Fruit fly (Drosophila melanogaster): ENCODE results near the gene Dlic.
A peak's percentile ranks its signal among the peaks of the same experiment; 100 is the strongest.

Gene Dlic

DNA sequence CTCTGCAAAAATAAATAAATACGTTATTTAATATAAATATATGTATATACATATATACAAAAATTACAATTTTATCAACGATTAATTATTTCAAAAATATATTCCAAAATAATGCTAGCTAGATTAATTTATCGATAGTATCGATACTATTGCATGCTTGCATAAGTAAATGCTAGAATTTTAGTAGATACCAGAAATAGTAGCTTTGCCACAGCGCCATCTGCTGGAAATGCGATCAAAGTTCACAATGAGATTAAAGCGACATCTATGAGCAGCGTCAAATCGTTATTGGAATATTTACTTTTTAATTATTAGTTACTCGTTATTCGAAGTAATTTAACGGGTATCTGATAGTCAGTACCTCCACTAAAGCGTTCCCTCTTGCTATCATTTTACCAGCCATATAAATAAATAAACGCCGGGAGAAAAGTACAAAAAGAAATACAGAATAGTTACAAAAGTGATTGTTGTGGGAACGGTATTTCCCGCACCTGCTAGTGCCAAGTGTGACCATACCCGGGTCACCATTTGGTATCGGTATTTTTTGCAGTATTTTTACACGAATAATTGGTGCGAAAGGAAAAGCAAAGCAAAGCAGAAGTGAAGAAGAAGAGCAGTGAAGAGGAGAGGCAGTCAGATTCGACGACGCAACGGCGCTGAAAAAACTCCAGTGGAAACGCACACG lies at the start of gene Dlic, which contains the start of gene rtv:
Dlic (plus strand) TSS at position 596 of the 685 bp plus-strand sequence.
rtv (minus strand) TSS at position 165 of the 685 bp plus-strand sequence.
- TF ChIP-seq CG8478 (optimal IDR thresholded peaks at IDR 0.05) (no peak), CTCF (optimal IDR thresholded peaks at IDR 0.05) (peak; percentile 83 to 89)

DNA sequence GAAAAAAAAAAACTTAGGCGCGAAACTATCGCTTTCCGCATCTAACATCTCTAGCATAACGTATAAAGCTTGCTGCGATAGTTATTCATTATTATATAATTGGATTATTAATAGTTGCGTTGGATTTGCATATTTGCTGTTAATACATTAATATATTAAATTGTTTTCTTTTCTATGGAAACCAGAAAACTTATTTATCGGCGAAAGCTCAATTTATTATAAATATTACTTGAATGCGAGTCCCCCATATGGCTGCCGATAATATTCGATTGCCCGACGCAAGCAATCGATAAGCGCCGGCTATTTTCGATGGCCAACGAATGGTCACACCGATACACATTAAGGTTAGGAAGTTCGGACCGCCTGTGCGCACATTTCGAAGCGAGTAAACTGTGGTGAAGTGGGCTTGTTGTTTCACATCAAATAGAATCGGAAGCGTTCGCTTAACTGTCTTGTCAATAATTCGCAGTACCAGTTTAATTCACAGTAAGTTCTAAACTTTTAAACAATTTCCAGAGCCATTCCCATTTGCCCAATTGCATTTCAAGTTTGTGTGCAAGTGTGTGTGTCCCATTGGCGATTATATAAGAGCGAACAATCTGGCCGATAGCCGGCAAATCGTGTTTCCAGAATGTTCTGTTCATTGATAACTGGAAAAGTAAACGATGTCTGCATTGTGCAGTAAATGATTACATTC lies 45.9 kb upstream of the Dlic start, which contains the start of gene Hsp60A:
Hsp60A (plus strand) TSS at position 335 of the 697 bp plus-strand sequence.
- TF ChIP-seq CG8478 (optimal IDR thresholded peaks at IDR 0.05) = no peak
- TF ChIP-seq CTCF (optimal IDR thresholded peaks at IDR 0.05) = no peak

DNA sequence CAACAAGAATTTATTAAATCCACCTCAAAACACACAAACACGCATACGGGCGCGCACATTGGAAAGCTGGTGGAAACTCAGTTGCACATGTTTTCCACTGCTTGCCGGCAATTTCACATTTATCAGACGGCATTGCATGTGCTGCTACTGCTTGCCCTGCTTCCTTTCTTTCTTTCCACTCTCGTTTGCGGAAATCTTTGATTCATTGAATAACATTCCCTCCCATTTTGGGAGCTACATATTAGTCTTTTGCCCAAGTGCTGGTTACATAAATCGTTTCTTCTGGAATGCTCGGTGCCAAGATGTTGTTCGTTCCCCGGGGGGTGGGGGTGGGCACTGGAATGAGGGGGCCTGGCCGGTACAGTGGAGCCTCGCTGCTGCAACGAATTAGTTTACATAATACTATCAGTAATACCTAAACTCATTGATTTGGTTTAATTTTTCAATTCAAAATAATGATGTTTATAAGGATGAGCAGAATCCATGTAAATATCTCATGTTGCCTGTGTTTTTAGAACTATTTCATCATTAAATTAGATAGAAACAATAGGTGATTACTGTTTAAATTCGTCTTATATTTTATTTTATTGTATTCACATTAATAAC lies 45.3 kb upstream of the Dlic start:
- TF ChIP-seq CTCF (optimal IDR thresholded peaks at IDR 0.05) (peak; percentile 40 to 49), CG8478 (optimal IDR thresholded peaks at IDR 0.05) (no peak)

DNA sequence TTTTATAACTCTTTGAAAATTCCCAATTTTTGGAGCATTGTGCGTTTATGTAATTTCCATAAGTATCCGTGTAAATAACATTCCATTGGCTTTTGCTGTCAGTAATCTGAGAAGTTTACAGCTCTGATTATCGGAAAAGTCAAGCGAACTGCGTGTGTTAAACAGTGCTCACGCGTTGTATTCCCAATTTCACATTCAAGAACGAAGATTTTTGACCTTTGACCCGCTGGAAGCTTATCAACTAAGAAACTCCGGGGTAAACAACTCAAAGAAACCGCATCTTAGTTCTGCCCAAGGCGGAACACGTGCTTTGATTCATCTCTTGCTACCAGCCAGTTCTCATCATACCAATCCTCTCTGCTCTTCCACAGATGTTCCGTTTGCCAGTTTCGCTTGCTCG lies 44.6 kb upstream of the Dlic start:
- no peak for TF ChIP-seq CTCF (optimal IDR thresholded peaks at IDR 0.05)
- TF ChIP-seq CG8478 (optimal IDR thresholded peaks at IDR 0.05) = no peak

DNA sequence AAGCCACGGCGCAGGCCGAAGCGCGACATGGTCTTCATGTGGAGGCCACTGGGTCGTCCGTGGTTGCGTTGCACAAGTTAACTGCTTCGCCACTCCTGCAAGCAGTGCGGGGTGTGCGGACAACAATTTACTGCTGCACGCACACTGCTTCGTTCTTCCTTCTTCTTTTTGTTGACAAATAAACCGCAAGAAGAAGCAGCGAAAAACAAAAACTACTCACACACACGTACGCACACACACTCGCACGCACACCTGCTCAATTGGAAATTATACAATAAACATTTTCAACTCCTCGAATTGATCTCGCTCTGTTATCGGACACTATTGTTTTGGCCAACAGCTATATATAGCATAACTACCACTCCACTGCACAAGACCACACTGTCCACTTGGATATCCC lies 30.7 kb upstream of the Dlic start:
- TF ChIP-seq CTCF (optimal IDR thresholded peaks at IDR 0.05) (no peak), CG8478 (optimal IDR thresholded peaks at IDR 0.05) (no peak)

DNA sequence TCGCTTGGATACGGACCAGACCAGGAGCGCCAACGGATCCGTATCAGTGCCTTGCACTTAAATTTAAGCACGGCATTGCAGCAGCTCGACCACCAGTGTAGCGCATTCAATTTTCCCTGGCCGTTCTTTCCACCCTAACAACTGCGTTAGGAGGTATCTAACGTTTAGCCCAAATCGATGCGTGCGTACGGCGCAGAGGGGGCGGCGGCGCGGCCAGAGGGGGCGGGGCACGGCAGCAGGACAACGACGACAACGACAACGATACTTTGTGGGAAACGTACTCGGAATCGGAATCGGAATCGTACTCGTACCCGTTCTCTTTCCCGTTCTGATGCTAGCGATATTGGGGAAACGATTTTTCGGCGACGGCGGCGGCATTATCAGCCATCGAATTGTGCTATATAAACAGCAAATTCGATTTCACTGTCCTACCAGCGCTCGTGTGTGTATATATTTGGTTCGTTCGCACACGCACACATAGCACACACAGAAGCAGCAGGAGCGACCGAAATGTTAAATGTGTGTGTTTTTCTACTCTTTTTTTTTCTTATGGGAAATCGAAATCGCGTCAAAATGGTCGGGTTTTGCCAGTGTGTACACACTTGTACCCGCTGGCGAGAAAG lies 30.0 kb upstream of the Dlic start, which contains the start of gene CG11122:
CG11122 (minus strand) TSS at position 601 of the 623 bp plus-strand sequence.
- TF ChIP-seq CG8478 (optimal IDR thresholded peaks at IDR 0.05) (no peak), CTCF (optimal IDR thresholded peaks at IDR 0.05) (no peak)

DNA sequence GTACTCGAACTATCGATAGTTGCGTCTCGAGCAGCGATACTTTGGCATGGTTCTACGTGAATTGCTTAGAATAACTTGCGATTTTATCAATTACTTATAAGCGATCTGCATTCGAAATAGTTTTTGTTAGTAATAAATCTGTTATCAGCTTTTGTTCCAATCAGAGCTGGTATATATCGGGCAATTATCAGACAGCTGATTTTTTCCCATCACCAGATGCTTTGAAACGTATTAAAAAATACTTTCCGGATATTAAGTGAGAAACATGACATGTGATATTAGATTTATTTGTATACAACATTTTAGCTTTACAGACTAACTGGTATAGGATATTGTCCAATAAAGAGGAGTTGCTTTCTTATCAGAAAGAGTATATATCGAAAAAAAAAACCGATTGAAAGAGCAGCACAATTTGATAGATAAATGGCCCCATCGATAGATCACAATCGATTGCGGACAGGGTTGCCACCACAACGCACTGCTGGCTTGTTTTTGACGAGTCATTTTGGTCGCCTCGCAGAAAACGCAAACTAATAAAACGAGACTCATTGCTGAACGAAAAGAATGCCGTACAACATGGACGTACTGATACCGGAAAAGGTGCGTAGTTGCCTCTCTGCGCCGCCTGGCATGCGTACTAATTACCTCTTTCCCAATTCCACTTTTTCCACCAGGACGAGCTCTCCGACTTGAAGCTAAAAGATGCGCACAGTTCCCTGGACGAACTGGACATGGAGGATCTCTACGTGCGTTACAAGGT lies 29.3 kb upstream of the Dlic start, which contains the start of gene Rpt3:
Rpt3 (plus strand) TSS at position 353 of the 760 bp plus-strand sequence.
- TF ChIP-seq CTCF (optimal IDR thresholded peaks at IDR 0.05) = no peak
- TF ChIP-seq CG8478 (optimal IDR thresholded peaks at IDR 0.05) = no peak

DNA sequence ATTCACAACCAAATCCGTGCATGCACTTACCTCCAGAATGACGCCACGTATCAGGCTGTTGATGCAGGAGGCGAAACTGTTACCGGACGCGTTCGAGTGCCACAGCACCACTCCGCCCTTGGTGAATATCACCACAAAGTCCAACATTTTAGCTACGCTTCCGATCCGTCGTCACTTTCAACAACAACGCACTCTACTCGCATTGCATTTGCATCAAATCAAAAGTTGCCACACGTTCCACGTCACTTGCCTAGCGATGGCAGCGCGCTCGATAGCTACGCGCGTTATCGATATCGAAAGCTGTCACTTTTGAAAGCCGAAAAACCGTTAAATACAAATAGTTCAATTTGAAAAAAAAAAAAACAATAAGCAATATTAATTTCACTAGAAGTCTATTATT lies 25.4 kb upstream of the Dlic start, which contains the start of gene SrpRalpha:
SrpRalpha (minus strand) TSS at position 260 of the 400 bp plus-strand sequence.
- no peak for TF ChIP-seq CTCF (optimal IDR thresholded peaks at IDR 0.05)
- no peak for TF ChIP-seq CG8478 (optimal IDR thresholded peaks at IDR 0.05)

DNA sequence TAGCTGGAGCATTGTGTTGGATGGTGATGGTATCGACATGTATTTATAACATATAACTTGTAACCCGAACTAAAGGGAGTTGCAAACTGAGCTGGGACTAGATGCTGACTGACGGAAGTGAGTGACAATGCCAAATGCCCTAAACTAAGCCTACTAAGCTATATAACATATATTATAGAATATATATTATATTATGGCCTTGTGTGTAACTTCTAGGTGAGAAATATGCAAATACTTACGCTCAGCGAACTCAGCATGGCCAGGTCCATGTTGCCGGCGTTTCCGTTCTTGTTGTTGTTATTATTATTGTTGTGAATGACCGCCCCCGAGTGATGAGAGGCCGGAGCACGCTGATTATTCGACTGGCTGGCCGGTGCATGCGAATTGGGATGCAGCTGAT lies 21.9 kb upstream of the Dlic start, which contains the start of gene CG44385:
CG44385 (minus strand) TSS at position 101 of the 400 bp plus-strand sequence.
- no peak for TF ChIP-seq CG8478 (optimal IDR thresholded peaks at IDR 0.05)
- no peak for TF ChIP-seq CTCF (optimal IDR thresholded peaks at IDR 0.05)

DNA sequence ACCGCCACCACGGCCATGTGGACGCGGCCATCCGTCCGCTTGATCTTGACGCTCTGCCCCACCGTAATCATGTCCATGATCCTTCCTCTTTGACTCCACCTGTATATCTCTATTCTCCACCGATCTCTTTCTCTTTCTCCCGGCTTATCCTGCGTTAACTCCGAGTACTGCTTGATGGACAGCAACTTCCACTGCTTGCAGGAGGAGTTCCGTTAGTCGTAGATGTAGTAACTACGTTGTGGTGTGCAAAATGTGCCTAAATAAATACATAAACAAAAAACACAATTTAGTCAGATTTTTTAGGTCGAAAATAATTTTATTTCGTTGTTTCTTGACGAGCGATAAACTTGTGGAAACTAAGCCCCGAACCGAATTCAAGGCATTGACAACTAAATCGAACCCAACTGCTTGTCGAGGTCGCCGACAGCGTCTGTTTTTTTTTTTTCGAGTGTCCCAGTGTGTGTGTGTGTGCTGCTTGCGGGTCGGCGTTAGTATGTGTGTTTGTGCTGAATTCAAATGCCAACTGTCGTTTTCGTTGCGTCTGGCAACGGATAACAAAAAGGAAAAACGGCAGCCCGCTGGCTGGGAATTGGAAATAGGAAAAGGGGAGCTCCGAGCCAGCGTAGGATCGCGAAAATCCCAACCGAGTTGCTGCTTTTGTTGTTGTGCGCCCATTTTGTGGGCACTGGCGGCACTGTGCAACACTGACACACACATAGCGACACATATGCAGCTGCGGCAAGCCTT lies 18.2 kb upstream of the Dlic start:
- TF ChIP-seq CTCF (optimal IDR thresholded peaks at IDR 0.05) (no peak), CG8478 (optimal IDR thresholded peaks at IDR 0.05) (no peak)

DNA sequence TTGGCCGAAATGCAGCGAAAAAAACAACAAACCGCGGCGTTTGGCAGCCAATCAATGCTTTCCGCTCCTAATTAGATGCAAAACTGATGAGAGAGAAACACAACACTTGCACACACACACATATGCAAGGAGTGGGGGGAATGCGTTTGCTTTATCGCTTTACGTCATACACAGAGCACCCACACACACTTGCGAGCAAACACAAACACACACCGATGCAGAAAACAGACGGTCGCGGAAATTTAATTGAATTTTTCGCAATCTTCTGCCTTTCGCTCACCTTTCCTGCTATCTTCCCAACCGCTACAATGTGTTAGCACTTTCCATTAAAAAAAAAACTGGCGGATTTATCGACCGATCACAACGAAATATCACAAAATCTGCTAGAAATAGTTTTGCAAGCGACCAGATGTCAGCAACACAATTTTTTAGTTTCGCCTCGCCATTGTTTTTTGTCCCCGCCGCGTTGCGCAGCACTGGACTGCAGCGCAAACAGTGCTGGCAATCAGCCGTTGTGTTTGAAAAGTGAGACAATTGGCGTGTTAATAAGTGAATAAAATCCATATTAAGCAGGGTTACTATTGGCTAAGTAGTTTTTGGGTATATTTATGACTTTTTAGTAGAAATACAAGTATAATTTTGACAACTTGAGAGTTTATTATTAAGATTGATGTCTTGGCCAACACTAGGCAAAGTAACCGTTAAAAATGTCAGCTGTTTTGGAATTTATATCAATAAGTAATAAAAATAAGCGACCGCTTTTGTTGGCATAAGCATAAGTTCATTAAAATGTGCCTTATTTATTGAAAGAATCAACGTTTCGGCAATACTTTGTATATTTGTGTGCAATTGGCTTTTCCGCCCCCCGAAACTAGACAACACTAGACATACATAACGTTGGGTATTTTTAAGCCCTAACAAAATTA lies 17.4 kb upstream of the Dlic start, which contains the start of gene Klp10A:
Klp10A (minus strand) TSS at position 532 of the 926 bp plus-strand sequence.
- no peak for TF ChIP-seq CTCF (optimal IDR thresholded peaks at IDR 0.05)
- no peak for TF ChIP-seq CG8478 (optimal IDR thresholded peaks at IDR 0.05)

DNA sequence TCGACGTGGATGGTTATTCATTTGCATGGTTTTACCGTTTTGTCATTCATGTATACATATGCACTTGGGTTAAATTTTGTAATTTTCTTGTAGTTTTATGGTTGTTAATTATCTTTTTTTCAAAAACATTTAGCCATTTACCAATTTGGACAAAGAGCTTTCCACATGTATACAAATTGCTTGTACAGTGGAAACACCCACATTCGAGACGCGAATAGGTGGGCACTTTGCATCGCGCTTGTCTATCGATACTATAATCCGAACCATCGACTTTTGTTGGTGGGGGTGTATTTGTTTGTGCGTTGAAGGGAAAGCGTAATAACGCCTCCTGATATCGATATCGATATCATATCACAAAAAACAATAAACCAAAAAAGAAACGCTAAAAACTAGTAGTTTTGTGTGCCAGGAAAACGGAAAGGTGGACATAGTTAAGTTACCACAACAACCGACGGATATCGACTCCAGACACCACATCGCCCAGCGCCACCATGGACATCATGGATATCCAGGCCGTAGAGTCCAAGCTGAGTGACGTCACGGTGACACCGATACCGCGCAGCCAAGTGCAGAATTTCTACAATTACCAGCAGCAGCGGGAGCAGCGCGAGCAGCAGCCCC lies 16.5 kb upstream of the Dlic start, which contains the start of gene CDK2AP1:
CDK2AP1 (plus strand) TSS at position 294 of the 621 bp plus-strand sequence.
- TF ChIP-seq CG8478 (optimal IDR thresholded peaks at IDR 0.05) (no peak), CTCF (optimal IDR thresholded peaks at IDR 0.05) (peak in 1 of 2 experiments; percentile 28)

All from S2 (cell line).